Worm (Caenorhabditis elegans): ENCODE data around the gene acr-20.

ce11 chrII:14410768-14411167 lies 33.1 kb upstream of the acr-20 start, which contains the start of gene dsb-2:
- TF ChIP-seq pag-3 (tag; optimal IDR thresholded peaks at IDR 0.05; ENCODE audit: borderline replicate concordance, insufficient read depth), result no peak
- TF ChIP-seq nhr-28 (tag; optimal IDR thresholded peaks at IDR 0.05), result no peak
- no peak for TF ChIP-seq lin-14 (GFP tag; optimal IDR thresholded peaks at IDR 0.05)
